Worm (Caenorhabditis elegans) whole organism, early embryonic: ENCODE data around the gene srx-68.

Experiments used
- B0310.2 ChIP-seq: sonication (generic microtip); optimal IDR thresholded peaks from 2 replicates; lab custom pipeline; 2016; ENCODE audit warnings: mild to moderate bottlenecking, missing genetic modification characterization, missing compliant biosample characterization
- F13C5.2 ChIP-seq: sonication (generic microtip); optimal IDR thresholded peaks from 2 replicates; lab custom pipeline; 2017; ENCODE audit warnings: mild to moderate bottlenecking, missing genetic modification characterization, inconsistent platforms, missing compliant biosample characterization
- aly-1 ChIP-seq: sonication (generic microtip); optimal IDR thresholded peaks from 2 replicates; lab custom pipeline; 2016; ENCODE audit warnings: missing genetic modification characterization, missing compliant biosample characterization
- ama-1 ChIP-seq: fragments of 150-350 bp; optimal IDR thresholded peaks from 2 replicates; lab custom pipeline; 2014
- ceh-13 ChIP-seq: fragments of 200-800 bp; sonication (Bioruptor generic); optimal IDR thresholded peaks from 2 replicates; lab custom pipeline; 2018; ENCODE audit warnings: mild to moderate bottlenecking, missing genetic modification characterization, missing compliant biosample characterization
- ceh-36 ChIP-seq: sonication (generic microtip); optimal IDR thresholded peaks from 2 replicates; lab custom pipeline; 2016; ENCODE audit warnings: missing genetic modification characterization, inconsistent platforms, missing compliant biosample characterization
- ets-7 ChIP-seq: sonication (generic microtip); optimal IDR thresholded peaks from 2 replicates; lab custom pipeline; 2016; ENCODE audit warnings: missing genotype, missing genetic modification characterization, missing compliant biosample characterization
- flt-1 ChIP-seq: fragments of 200-800 bp; sonication (Bioruptor generic); IDR thresholded peaks from 2 replicates; pipeline ENCODE4 v1.3.6; 2022; ENCODE audit warnings: missing genetic modification characterization, missing compliant biosample characterization
- hmbx-1 ChIP-seq: sonication (generic microtip); optimal IDR thresholded peaks from 2 replicates; lab custom pipeline; 2016; ENCODE audit warnings: mild to moderate bottlenecking, missing genetic modification characterization, missing compliant biosample characterization
- hmg-4 ChIP-seq: fragments of 200-800 bp; sonication (Bioruptor generic); optimal IDR thresholded peaks from 2 replicates; lab custom pipeline; 2018; ENCODE audit warnings: mild to moderate bottlenecking, missing genetic modification characterization, missing compliant biosample characterization
- hnd-1 ChIP-seq: sonication (generic microtip); optimal IDR thresholded peaks from 2 replicates; lab custom pipeline; 2016; ENCODE audit warnings: missing genetic modification characterization, missing compliant biosample characterization
- pes-1 ChIP-seq: fragments of 200-800 bp; sonication (Bioruptor generic); IDR thresholded peaks from 2 replicates; pipeline ENCODE4 v1.3.6; 2022; ENCODE audit warnings: missing genetic modification reagents, missing genetic modification characterization, missing compliant biosample characterization
- scrt-1 ChIP-seq: fragments of 200-800 bp; sonication (Bioruptor generic); IDR thresholded peaks from 2 replicates; pipeline ENCODE4 v1.3.6; 2022; ENCODE audit warnings: missing genetic modification characterization, missing compliant biosample characterization
- sea-1 ChIP-seq: fragments of 200-800 bp; sonication (Bioruptor generic); conservative IDR thresholded peaks from 2 replicates; pipeline ENCODE4 v1.3.6; 2022; ENCODE audit warnings: missing genetic modification characterization, missing compliant biosample characterization
- tbx-11 ChIP-seq: fragments of 200-800 bp; sonication (Bioruptor generic); IDR thresholded peaks from 2 replicates; pipeline ENCODE4 v1.3.6; 2022; ENCODE audit warnings: missing genetic modification characterization, missing compliant biosample characterization
- tbx-37 ChIP-seq: fragments of 200-800 bp; sonication (Bioruptor generic); conservative IDR thresholded peaks from 2 replicates; pipeline ENCODE4 v1.3.6; 2022; ENCODE audit warnings: missing genetic modification reagents, missing genetic modification characterization, missing compliant biosample characterization
- tra-4 ChIP-seq: sonication (generic microtip); optimal IDR thresholded peaks from 2 replicates; lab custom pipeline; 2017; ENCODE audit warnings: missing genetic modification characterization, missing compliant biosample characterization

srx-68 gene

ce11 chrV:3884550-3884949 is 28.0 kb upstream of the srx-68 start:
- TF ChIP-seq hmbx-1 (no peak), tbx-37 (GFP tag; lab: Robert Waterston, UW) (no peak), ets-7 (no peak), hmg-4 (GFP tag; lab: Kevin White, UChicago) (no peak), tra-4 (tag; lab: Kevin White, UChicago) (no peak), scrt-1 (GFP tag; lab: Robert Waterston, UW) (no peak), ceh-13 (no peak), ceh-36 (tag; lab: Kevin White, UChicago) (no peak), ama-1 (lab: Kevin White, UChicago) (no peak), aly-1 (tag; lab: Kevin White, UChicago) (no peak), B0310.2 (tag; lab: Kevin White, UChicago) (no peak), tbx-11 (no peak), flt-1 (no peak), F13C5.2 (no peak), hnd-1 (no peak), sea-1 (GFP tag; lab: Robert Waterston, UW) (no peak), pes-1 (GFP tag; lab: Robert Waterston, UW) (no peak)

DNA sequence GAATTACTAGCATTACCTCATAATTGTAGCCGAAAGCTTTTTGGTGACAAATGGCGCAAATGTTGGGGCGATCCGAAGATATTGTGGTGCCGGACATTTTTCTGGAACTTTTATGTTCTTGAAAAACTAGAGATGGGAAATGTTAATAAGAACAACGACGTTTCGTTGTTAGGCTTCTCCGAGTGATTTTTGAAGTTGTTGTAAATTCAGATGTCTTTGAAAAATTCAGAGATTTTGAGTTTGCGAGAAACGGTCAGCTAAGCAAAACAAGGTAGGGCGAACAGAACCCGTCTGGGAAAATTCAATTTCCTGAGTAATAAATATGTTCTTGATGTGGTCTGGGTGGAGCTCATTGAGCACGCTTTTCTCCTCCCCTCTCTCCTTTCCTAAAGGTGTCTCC is 26.5 kb upstream of the srx-68 start, which contains the start of gene nhr-124:
Gene nhr-124 (minus strand): TSS at position 101 of the 400 bp plus-strand sequence.
- TF ChIP-seq flt-1 (no peak), tbx-37 (GFP tag; lab: Robert Waterston, UW) (no peak)

ce11 chrV:3889113-3889512 is 23.5 kb upstream of the srx-68 start, which contains the start of gene C17E7.13:
C17E7.13 (minus strand) TSS chrV:3889288.
- TF ChIP-seq ceh-36 (tag; lab: Kevin White, UChicago) = no peak
- TF ChIP-seq ceh-13 = no peak
- no peak for TF ChIP-seq ets-7
- TF ChIP-seq aly-1 (tag; lab: Kevin White, UChicago) = no peak

DNA sequence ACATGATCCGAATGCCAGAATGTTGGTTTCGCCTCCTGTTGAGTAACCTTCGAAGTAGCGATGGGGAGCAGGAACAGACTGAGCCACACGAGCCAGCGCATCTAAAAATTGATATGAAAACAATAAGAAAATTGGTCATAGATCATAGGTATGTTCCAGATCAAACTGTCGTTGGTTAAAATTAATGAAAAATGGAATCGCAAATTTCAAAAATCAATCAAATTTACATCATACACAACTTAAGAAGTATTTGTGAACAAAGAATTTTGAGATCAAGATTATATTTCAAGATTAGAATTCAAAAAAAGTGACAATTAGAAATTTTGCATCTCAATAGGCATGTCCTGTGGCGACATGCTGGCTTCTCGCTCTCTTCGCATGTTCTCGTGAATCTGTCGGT is 21.8 kb upstream of the srx-68 start, which contains the start of gene C17E7.9:
Gene C17E7.9 (minus strand): TSS at position 101 of the 400 bp plus-strand sequence.
- no peak for TF ChIP-seq F13C5.2
- no peak for TF ChIP-seq tbx-37 (GFP tag; lab: Robert Waterston, UW)
- no peak for TF ChIP-seq hmbx-1
- no peak for TF ChIP-seq aly-1 (tag; lab: Kevin White, UChicago)

DNA sequence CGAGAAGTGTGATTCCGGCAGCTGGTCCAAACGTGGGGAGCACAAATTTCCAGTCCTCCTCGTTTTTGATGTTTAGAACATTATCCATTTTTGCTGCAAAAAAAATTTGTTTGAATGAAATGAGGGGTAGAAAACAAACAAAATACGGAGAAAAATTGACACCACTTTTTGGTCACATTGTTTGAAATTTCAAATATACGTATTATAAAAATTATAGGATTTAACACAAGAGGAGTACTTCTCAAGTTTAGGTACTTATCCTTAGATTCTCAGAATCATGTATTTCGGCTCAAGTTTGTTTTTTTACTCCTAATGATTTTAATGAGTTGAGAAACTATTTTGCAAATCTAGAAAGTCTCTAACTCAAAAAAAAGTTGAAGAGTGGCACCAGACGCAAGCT is 20.7 kb upstream of the srx-68 start, which contains the start of gene C17E7.12:
Gene C17E7.12 (minus strand): TSS at position 101 of the 400 bp plus-strand sequence.
- no peak for TF ChIP-seq ets-7
- no peak for TF ChIP-seq ceh-13
- TF ChIP-seq scrt-1 (GFP tag; lab: Robert Waterston, UW) = no peak
- no peak for TF ChIP-seq ceh-36 (tag; lab: Kevin White, UChicago)
- no peak for TF ChIP-seq hnd-1
- no peak for TF ChIP-seq ama-1 (lab: Kevin White, UChicago)
- no peak for TF ChIP-seq tbx-37 (GFP tag; lab: Robert Waterston, UW)

DNA sequence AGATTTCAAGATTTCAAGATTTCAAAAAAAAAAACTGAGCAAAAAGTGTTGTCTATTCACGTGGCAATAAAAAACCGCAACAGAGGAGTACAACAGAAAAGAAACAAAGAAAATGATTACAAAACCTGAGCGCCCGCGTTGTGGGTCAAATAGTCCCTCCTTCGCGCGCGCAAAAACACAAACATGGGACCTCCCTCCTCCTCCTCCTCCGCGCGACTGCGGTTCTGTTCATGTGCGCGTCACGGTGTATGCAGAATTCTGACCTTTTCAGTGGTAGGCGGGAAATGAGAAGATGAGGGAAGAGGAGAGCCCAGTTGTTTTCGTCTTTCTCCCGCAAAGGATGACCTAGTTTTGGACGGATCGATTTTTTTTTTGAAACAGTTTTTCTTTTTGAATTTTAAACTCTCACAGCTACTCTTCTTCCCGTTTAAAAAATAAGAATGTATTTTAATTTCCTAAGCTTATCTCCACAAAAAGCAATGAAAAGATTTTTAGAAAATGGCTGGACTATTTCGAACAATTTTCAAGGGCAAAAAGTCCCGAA is 20.1 kb upstream of the srx-68 start, which contains the start of gene C17E7.4:
Gene C17E7.4 (plus strand): TSS at position 494 of the 544 bp plus-strand sequence.
- no peak for TF ChIP-seq B0310.2 (tag; lab: Kevin White, UChicago)
- TF ChIP-seq ama-1 (lab: Kevin White, UChicago) = no peak
- no peak for TF ChIP-seq aly-1 (tag; lab: Kevin White, UChicago)
- TF ChIP-seq ceh-13 = no peak
- no peak for TF ChIP-seq ets-7
- no peak for TF ChIP-seq tbx-11
- TF ChIP-seq sea-1 (GFP tag; lab: Robert Waterston, UW) = no peak
- TF ChIP-seq hmbx-1 = no peak
- no peak for TF ChIP-seq scrt-1 (GFP tag; lab: Robert Waterston, UW)
- TF ChIP-seq pes-1 (GFP tag; lab: Robert Waterston, UW) = no peak
- no peak for TF ChIP-seq hmg-4 (GFP tag; lab: Kevin White, UChicago)
- TF ChIP-seq flt-1 = no peak
- no peak for TF ChIP-seq ceh-36 (tag; lab: Kevin White, UChicago)
- TF ChIP-seq F13C5.2 = no peak
- no peak for TF ChIP-seq hnd-1
- no peak for TF ChIP-seq tra-4 (tag; lab: Kevin White, UChicago)
- TF ChIP-seq tbx-37 (GFP tag; lab: Robert Waterston, UW) = no peak

DNA sequence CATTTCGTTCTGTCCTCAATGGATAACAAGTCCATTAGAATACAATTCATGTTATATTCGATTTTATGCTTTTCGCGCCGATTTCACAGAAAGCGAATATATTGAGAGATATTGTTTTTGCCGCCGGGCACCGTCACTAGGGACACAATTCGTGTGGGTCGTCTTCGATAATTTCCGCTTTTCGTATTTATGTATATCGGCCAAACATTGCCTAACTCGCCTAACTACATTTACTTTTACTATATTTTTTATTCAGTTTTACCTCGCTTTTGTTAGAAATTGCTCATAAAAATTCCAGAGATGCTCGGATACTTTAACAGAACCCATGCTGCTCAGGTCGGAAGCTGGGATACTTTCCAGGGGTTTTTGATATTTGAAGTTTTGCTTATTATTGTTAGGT is 17.9 kb upstream of the srx-68 start, which contains the start of gene sre-9:
Gene sre-9 (plus strand): TSS at position 301 of the 400 bp plus-strand sequence.
- TF ChIP-seq ceh-36 (tag; lab: Kevin White, UChicago) = no peak
- no peak for TF ChIP-seq ama-1 (lab: Kevin White, UChicago)
- TF ChIP-seq scrt-1 (GFP tag; lab: Robert Waterston, UW) = no peak
- TF ChIP-seq flt-1 = no peak
- no peak for TF ChIP-seq hnd-1
- no peak for TF ChIP-seq hmbx-1
- TF ChIP-seq tra-4 (tag; lab: Kevin White, UChicago) = no peak

- no peak for TF ChIP-seq hmbx-1
- no peak for TF ChIP-seq tra-4 (tag; lab: Kevin White, UChicago)
- no peak for TF ChIP-seq hmg-4 (GFP tag; lab: Kevin White, UChicago)
- TF ChIP-seq hnd-1 = no peak
- no peak for TF ChIP-seq pes-1 (GFP tag; lab: Robert Waterston, UW)
- TF ChIP-seq scrt-1 (GFP tag; lab: Robert Waterston, UW) = no peak
- TF ChIP-seq tbx-11 = no peak
- no peak for TF ChIP-seq ets-7
- TF ChIP-seq B0310.2 (tag; lab: Kevin White, UChicago) = no peak
- no peak for TF ChIP-seq ama-1 (lab: Kevin White, UChicago)
- TF ChIP-seq flt-1 = no peak
- no peak for TF ChIP-seq ceh-13
- no peak for TF ChIP-seq F13C5.2
- TF ChIP-seq aly-1 (tag; lab: Kevin White, UChicago) = no peak
- TF ChIP-seq ceh-36 (tag; lab: Kevin White, UChicago) = no peak
- TF ChIP-seq tbx-37 (GFP tag; lab: Robert Waterston, UW) = no peak
- TF ChIP-seq sea-1 (GFP tag; lab: Robert Waterston, UW) = no peak
These were observed 16.6 kb upstream of the srx-68 start for ce11 chrV:3896018-3896417.
